Worm (Caenorhabditis elegans) whole organism, dauer: ENCODE results near the gene T02D1.8.

ENCODE experiments used
- unc-62 ChIP-seq: sonication (generic microtip); optimal IDR thresholded peaks from 2 replicates; lab custom pipeline; 2017; ENCODE audit warnings: missing biosample characterization, missing genetic modification reagents, missing genetic modification characterization

Gene T02D1.8

ce11 chrIV:17383046-17383445 is 4.2 kb downstream of the T02D1.8 start, which contains the start of gene C30H6.12:
TSS of gene C30H6.12 (plus strand) at chrIV:17383346.
- TF ChIP-seq unc-62 = no peak

ce11 chrIV:17382029-17382428 is 5.3 kb downstream of the T02D1.8 start, which contains the start of gene C30H6.8:
TSS of gene C30H6.8 (plus strand) at chrIV:17382329.
- no peak for TF ChIP-seq unc-62

ce11 chrIV:17380061-17380680 is 7.1 kb downstream of the T02D1.8 start, which contains the start of the genes C30H6.9 and dlat-2:
TSS of gene C30H6.9 (minus strand) at chrIV:17380170.
TSS of gene dlat-2 (plus strand) at chrIV:17380626.
- TF ChIP-seq unc-62 = no peak

- TF ChIP-seq unc-62 = no peak
Observed at ce11 chrIV:17376127-17376526, 11.2 kb downstream of the T02D1.8 start, which contains the start of gene haf-1. TSS of gene haf-1 (plus strand) at chrIV:17376427.

ce11 chrIV:17371469-17371868 is 15.8 kb downstream of the T02D1.8 start, which contains the start of gene C30H6.5:
TSS of gene C30H6.5 (plus strand) at chrIV:17371769.
- no peak for TF ChIP-seq unc-62

- no peak for TF ChIP-seq unc-62
Observed at ce11 chrIV:17368292-17368691, 19.0 kb downstream of the T02D1.8 start, which contains the start of gene trh-1. TSS of gene trh-1 (plus strand) at chrIV:17368592.

ce11 chrIV:17367294-17367693 is 20.0 kb downstream of the T02D1.8 start, which contains the start of gene zipt-17:
TSS of gene zipt-17 (minus strand) at chrIV:17367394.
- no peak for TF ChIP-seq unc-62

- no peak for TF ChIP-seq unc-62
Observed at ce11 chrIV:17361143-17361542, 26.1 kb downstream of the T02D1.8 start, which contains the start of gene clec-202. TSS of gene clec-202 (plus strand) at chrIV:17361443.

ce11 chrIV:17351586-17351985 is 35.7 kb downstream of the T02D1.8 start, which contains the start of gene clec-199:
TSS of gene clec-199 (plus strand) at chrIV:17351886.
- TF ChIP-seq unc-62 = no peak

- no peak for TF ChIP-seq unc-62
Observed at ce11 chrIV:17346599-17347218, 40.6 kb downstream of the T02D1.8 start, which contains the start of the genes clec-197 and clec-198. TSS of gene clec-197 (minus strand) at chrIV:17346699. TSS of gene clec-198 (plus strand) at chrIV:17347168.

- no peak for TF ChIP-seq unc-62
Observed at ce11 chrIV:17343482-17343881, 43.8 kb downstream of the T02D1.8 start, which contains the start of gene C49C3.11. TSS of gene C49C3.11 (plus strand) at chrIV:17343782.

ce11 chrIV:17342667-17343066 is 44.6 kb downstream of the T02D1.8 start, which contains the start of gene C49C3.21:
TSS of gene C49C3.21 (plus strand) at chrIV:17342967.
- TF ChIP-seq unc-62 = no peak

ce11 chrIV:17342179-17342578 is 45.1 kb downstream of the T02D1.8 start, which contains the start of gene C49C3.9:
TSS of gene C49C3.9 (minus strand) at chrIV:17342314.
- TF ChIP-seq unc-62 = no peak

ce11 chrIV:17341033-17341432 is 46.3 kb downstream of the T02D1.8 start:
- TF ChIP-seq unc-62 = no peak

- no peak for TF ChIP-seq unc-62
Observed at ce11 chrIV:17338920-17339510, 48.3 kb downstream of the T02D1.8 start, which contains the start of gene C49C3.10. TSS of gene C49C3.10 (minus strand) at chrIV:17338970.
